Worm (Caenorhabditis elegans) whole organism, young adult: ENCODE results near the gene R08D7.7.
A peak's percentile ranks its signal among the peaks of the same experiment; 100 is the strongest.

Experiments
- B0019.2 ChIP-seq: fragments of 200-800 bp; sonication (Bioruptor generic); conservative IDR thresholded peaks from 2 replicates; pipeline ENCODE4 v1.3.6; 2022; ENCODE audit warnings: missing genetic modification reagents, missing genetic modification characterization, missing compliant biosample characterization
- B0035.1 ChIP-seq: sonication (generic microtip); optimal IDR thresholded peaks from 2 replicates; lab custom pipeline; 2016; ENCODE audit warnings: missing genetic modification characterization, mild to moderate bottlenecking, missing compliant biosample characterization, missing genotype, missing genetic modification reagents
- B0261.1 ChIP-seq: sonication (generic microtip); optimal IDR thresholded peaks from 2 replicates; lab custom pipeline; 2016; ENCODE audit warnings: mild to moderate bottlenecking, missing genetic modification characterization, moderate library complexity, missing compliant biosample characterization
- F10E7.11 ChIP-seq: sonication (generic microtip); optimal IDR thresholded peaks from 2 replicates; lab custom pipeline; 2017; ENCODE audit warnings: mild to moderate bottlenecking, missing genetic modification characterization, moderate library complexity, missing compliant biosample characterization
- F22D6.2 ChIP-seq: sonication (generic microtip); optimal IDR thresholded peaks from 2 replicates; lab custom pipeline; 2016; ENCODE audit warnings: mild to moderate bottlenecking, missing genetic modification characterization, missing compliant biosample characterization
- F23B12.7 ChIP-seq: sonication (generic microtip); optimal IDR thresholded peaks from 2 replicates; lab custom pipeline; 2017; ENCODE audit warnings: missing genetic modification characterization, mild to moderate bottlenecking, missing compliant biosample characterization, antibody characterized with exemption, moderate library complexity; ENCODE audit not compliant: insufficient read depth
- F33H1.4 ChIP-seq: fragments of 200-800 bp; sonication (Bioruptor generic); IDR thresholded peaks from 2 replicates; pipeline ENCODE4 v1.3.6; 2022; ENCODE audit warnings: missing genetic modification reagents, missing genetic modification characterization, missing compliant biosample characterization
- F37B4.10 ChIP-seq: fragments of 200-800 bp; sonication (Bioruptor generic); IDR thresholded peaks from 2 replicates; pipeline ENCODE4 v1.3.6; 2022; ENCODE audit warnings: missing genetic modification characterization, missing compliant biosample characterization
- F55B11.4 ChIP-seq: sonication (generic microtip); optimal IDR thresholded peaks from 2 replicates; lab custom pipeline; 2016; ENCODE audit warnings: missing compliant biosample characterization, missing genetic modification characterization, borderline replicate concordance; ENCODE audit not compliant: insufficient read depth
- K12H6.12 ChIP-seq: fragments of 200-800 bp; sonication (Bioruptor generic); optimal IDR thresholded peaks from 2 replicates; lab custom pipeline; 2018; ENCODE audit warnings: mild to moderate bottlenecking, missing genetic modification characterization, missing compliant biosample characterization
- T26A5.8 ChIP-seq: sonication (generic microtip); optimal IDR thresholded peaks from 2 replicates; lab custom pipeline; 2016; ENCODE audit warnings: missing genetic modification characterization, missing compliant biosample characterization
- Y67H2A.10 ChIP-seq: fragments of 200-800 bp; sonication (Bioruptor generic); conservative IDR thresholded peaks from 2 replicates; pipeline ENCODE4 v1.3.6; 2022; ENCODE audit warnings: missing genetic modification reagents, missing genetic modification characterization, missing compliant biosample characterization
- akir-1 ChIP-seq: fragments of 200-800 bp; sonication (Bioruptor generic); optimal IDR thresholded peaks from 2 replicates; lab custom pipeline; 2018; ENCODE audit warnings: mild to moderate bottlenecking, missing genetic modification characterization, moderate library complexity, missing compliant biosample characterization
- ama-1 ChIP-seq, 3 experiments: fragments of 150-350 bp in 1 of 3; sonication (generic microtip) in 2 of 3; optimal IDR thresholded peaks; 2 replicates each; lab custom pipeline; 2014 to 2018; ENCODE audit warnings: missing biosample characterization in 2 of 3, missing genetic modification characterization in 2 of 3, missing genetic modification reagents in 2 of 3
- aptf-2 ChIP-seq: fragments of 200-800 bp; sonication (Bioruptor generic); conservative IDR thresholded peaks from 2 replicates; pipeline ENCODE4 v1.3.6; 2022; ENCODE audit warnings: missing genetic modification reagents, missing genetic modification characterization, missing compliant biosample characterization
- attf-6 ChIP-seq: fragments of 200-800 bp; sonication (Bioruptor generic); IDR thresholded peaks from 2 replicates; pipeline ENCODE4 v1.3.6; 2022; ENCODE audit warnings: missing genetic modification reagents, missing genetic modification characterization, missing compliant biosample characterization
- bed-1 ChIP-seq: fragments of 200-800 bp; sonication (Bioruptor generic); IDR thresholded peaks from 2 replicates; pipeline ENCODE4 v1.3.6; 2022; ENCODE audit warnings: missing genetic modification reagents, missing genetic modification characterization, missing compliant biosample characterization
- cebp-1 ChIP-seq, 2 experiments: fragments of 200-800 bp in 1 of 2; sonication (Bioruptor generic) in 1 of 2; sonication (generic microtip) in 1 of 2; IDR thresholded peaks in 1 of 2; optimal IDR thresholded peaks in 1 of 2; 2 replicates each; pipeline versions ENCODE4 v1.3.6 to Lab custom; 2017 to 2022; ENCODE audit warnings: missing compliant biosample characterization in 2 of 2, missing genetic modification characterization in 2 of 2, mild to moderate bottlenecking in 1 of 2, missing genetic modification reagents in 1 of 2, moderate library complexity in 1 of 2
- ceh-58 ChIP-seq: fragments of 200-800 bp; sonication (Bioruptor generic); IDR thresholded peaks from 2 replicates; pipeline ENCODE4 v1.3.6; 2022; ENCODE audit warnings: missing genetic modification characterization, missing compliant biosample characterization
- ceh-79 ChIP-seq: sonication (generic microtip); optimal IDR thresholded peaks from 2 replicates; lab custom pipeline; 2017; ENCODE audit warnings: mild to moderate bottlenecking, missing genetic modification characterization, missing compliant biosample characterization
- dox-1 ChIP-seq: fragments of 200-800 bp; sonication (Bioruptor generic); IDR thresholded peaks from 2 replicates; pipeline ENCODE4 v1.3.6; 2022; ENCODE audit warnings: missing genetic modification reagents, missing genetic modification characterization, missing compliant biosample characterization
- efl-1 ChIP-seq: fragments of 150-350 bp; optimal IDR thresholded peaks from 2 replicates; lab custom pipeline; 2014; ENCODE audit warnings: missing biosample characterization, missing genetic modification reagents, missing genetic modification characterization
- egl-18 ChIP-seq: fragments of 200-800 bp; sonication (Bioruptor generic); IDR thresholded peaks from 2 replicates; pipeline ENCODE4 v1.3.6; 2022; ENCODE audit warnings: missing genetic modification reagents, missing genetic modification characterization, missing compliant biosample characterization
- egrh-3 ChIP-seq: fragments of 200-800 bp; sonication (Bioruptor generic); IDR thresholded peaks from 2 replicates; pipeline ENCODE4 v1.3.6; 2022; ENCODE audit warnings: missing genetic modification reagents, missing genetic modification characterization, missing compliant biosample characterization
- ekl-4 ChIP-seq: fragments of 200-800 bp; sonication (Bioruptor generic); IDR thresholded peaks from 2 replicates; pipeline ENCODE4 v1.3.6; 2022; ENCODE audit warnings: missing genetic modification reagents, missing genetic modification characterization, missing compliant biosample characterization
- ets-4 ChIP-seq: fragments of 200-800 bp; sonication (Bioruptor generic); optimal IDR thresholded peaks from 2 replicates; lab custom pipeline; 2018; ENCODE audit warnings: mild to moderate bottlenecking, missing genetic modification characterization, missing compliant biosample characterization
- gei-17 ChIP-seq: fragments of 200-800 bp; sonication (Bioruptor generic); optimal IDR thresholded peaks from 2 replicates; lab custom pipeline; 2018; ENCODE audit warnings: mild to moderate bottlenecking, missing genetic modification characterization, missing compliant biosample characterization
- hlh-26 ChIP-seq: fragments of 200-800 bp; sonication (Bioruptor generic); conservative IDR thresholded peaks from 2 replicates; pipeline ENCODE4 v1.3.6; 2022; ENCODE audit warnings: missing genetic modification reagents, missing genetic modification characterization, missing compliant biosample characterization
- hrde-1 ChIP-seq: sonication (generic microtip); optimal IDR thresholded peaks from 2 replicates; lab custom pipeline; 2016; ENCODE audit warnings: missing genetic modification characterization, mild to moderate bottlenecking, missing compliant biosample characterization, moderate library complexity, missing genotype, missing genetic modification reagents, borderline replicate concordance
- lin-26 ChIP-seq: fragments of 200-800 bp; sonication (Bioruptor generic); IDR thresholded peaks from 2 replicates; pipeline ENCODE4 v1.3.6; 2022; ENCODE audit warnings: missing genetic modification reagents, missing genetic modification characterization, missing compliant biosample characterization
- lir-1 ChIP-seq: fragments of 200-800 bp; sonication (Bioruptor generic); conservative IDR thresholded peaks from 2 replicates; pipeline ENCODE4 v1.3.6; 2022; ENCODE audit warnings: missing genetic modification reagents, missing genetic modification characterization, missing compliant biosample characterization
- lsy-27 ChIP-seq: sonication (generic microtip); optimal IDR thresholded peaks from 2 replicates; lab custom pipeline; 2017; ENCODE audit warnings: missing genetic modification characterization, mild to moderate bottlenecking, missing compliant biosample characterization, antibody characterized with exemption, missing genotype, borderline replicate concordance; ENCODE audit not compliant: insufficient read depth
- madf-10 ChIP-seq: sonication (generic microtip); optimal IDR thresholded peaks from 2 replicates; lab custom pipeline; 2016; ENCODE audit warnings: mild to moderate bottlenecking, missing genetic modification characterization, missing compliant biosample characterization
- madf-3 ChIP-seq: fragments of 200-800 bp; sonication (Bioruptor generic); IDR thresholded peaks from 2 replicates; pipeline ENCODE4 v1.3.6; 2022; ENCODE audit warnings: missing genetic modification reagents, missing genetic modification characterization, missing compliant biosample characterization
- madf-6 ChIP-seq: fragments of 200-800 bp; sonication (Bioruptor generic); IDR thresholded peaks from 2 replicates; pipeline ENCODE4 v1.3.6; 2022; ENCODE audit warnings: missing genetic modification reagents, missing genetic modification characterization, missing compliant biosample characterization
- mel-28 ChIP-seq: sonication (generic microtip); optimal IDR thresholded peaks from 2 replicates; lab custom pipeline; 2016; ENCODE audit warnings: borderline replicate concordance, mild to moderate bottlenecking, missing genetic modification characterization, missing compliant biosample characterization
- nfya-1 ChIP-seq: sonication (generic microtip); optimal IDR thresholded peaks from 2 replicates; lab custom pipeline; 2017; ENCODE audit warnings: antibody characterized with exemption, missing compliant biosample characterization, missing genetic modification characterization, borderline replicate concordance; ENCODE audit not compliant: insufficient read depth
- nfyb-1 ChIP-seq: fragments of 200-800 bp; sonication (Bioruptor generic); IDR thresholded peaks from 2 replicates; pipeline ENCODE4 v1.3.6; 2022; ENCODE audit warnings: missing genetic modification reagents, missing genetic modification characterization, missing compliant biosample characterization
- nhr-27 ChIP-seq: fragments of 200-800 bp; sonication (Bioruptor generic); optimal IDR thresholded peaks from 2 replicates; lab custom pipeline; 2018; ENCODE audit warnings: mild to moderate bottlenecking, missing genetic modification characterization, moderate library complexity, missing compliant biosample characterization
- rcor-1 ChIP-seq: fragments of 200-800 bp; sonication (Bioruptor generic); IDR thresholded peaks from 2 replicates; pipeline ENCODE4 v1.3.6; 2022; ENCODE audit warnings: missing genetic modification reagents, missing genetic modification characterization, missing compliant biosample characterization
- rec-8 ChIP-seq, 2 experiments: sonication (generic microtip); optimal IDR thresholded peaks; 2 replicates each; lab custom pipeline; 2016; ENCODE audit warnings: mild to moderate bottlenecking in 2 of 2, missing genetic modification characterization in 2 of 2, missing genetic modification reagents in 2 of 2, missing genotype in 2 of 2, missing biosample characterization in 1 of 2, missing compliant biosample characterization in 1 of 2, moderate library complexity in 1 of 2
- repo-1 ChIP-seq: sonication (generic microtip); optimal IDR thresholded peaks from 2 replicates; lab custom pipeline; 2017; ENCODE audit warnings: mild to moderate bottlenecking, missing genetic modification characterization, missing compliant biosample characterization
- sptf-2 ChIP-seq: fragments of 200-800 bp; sonication (Bioruptor generic); optimal IDR thresholded peaks from 2 replicates; lab custom pipeline; 2018; ENCODE audit warnings: mild to moderate bottlenecking, missing genetic modification characterization, missing compliant biosample characterization
- unc-130 ChIP-seq: sonication (generic microtip); optimal IDR thresholded peaks from 2 replicates; lab custom pipeline; 2016; ENCODE audit warnings: missing genetic modification reagents, missing genetic modification characterization, missing compliant biosample characterization
- zim-3 ChIP-seq: sonication (generic microtip); optimal IDR thresholded peaks from 2 replicates; lab custom pipeline; 2017; ENCODE audit warnings: mild to moderate bottlenecking, missing genetic modification characterization, moderate library complexity, missing compliant biosample characterization
- ztf-26 ChIP-seq: sonication (generic microtip); optimal IDR thresholded peaks from 2 replicates; lab custom pipeline; 2017; ENCODE audit warnings: missing genetic modification characterization, missing compliant biosample characterization

Gene R08D7.7

DNA sequence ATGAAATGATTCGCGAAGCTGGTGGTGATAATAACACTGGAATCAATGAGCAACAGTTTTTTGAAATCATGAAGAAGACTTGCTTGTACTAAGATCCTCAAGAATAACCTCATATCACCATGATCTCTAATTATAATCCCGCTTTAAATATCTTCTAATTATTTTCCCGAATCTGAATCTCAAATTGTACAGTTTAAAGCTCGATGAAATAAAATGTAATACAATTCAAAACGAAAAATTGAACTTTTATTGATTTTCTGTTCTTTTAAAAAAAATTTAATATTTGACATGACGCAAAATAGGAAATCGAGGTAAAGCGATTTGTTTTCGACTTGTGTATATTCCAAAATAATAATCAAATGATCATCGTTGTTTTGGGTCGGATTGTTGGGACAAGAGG is 15.0 kb upstream of the R08D7.7 start:
- TF ChIP-seq ama-1 (optimal IDR thresholded peaks at IDR 0.05; lab: Kevin White, UChicago) (no peak), ama-1 (GFP tag; optimal IDR thresholded peaks at IDR 0.05; lab: Kevin White, UChicago) (peak in 1 of 2 experiments; percentile 90), F23B12.7 (tag; lab: Kevin White, UChicago) (peak; percentile 23), mel-28 (tag; lab: Kevin White, UChicago) (peak; percentile 4), F55B11.4 (tag; lab: Kevin White, UChicago) (no peak), rcor-1 (no peak), ets-4 (GFP tag; lab: Kevin White, UChicago) (no peak), lsy-27 (tag; lab: Kevin White, UChicago) (no peak), akir-1 (GFP tag; lab: Kevin White, UChicago) (no peak), nfya-1 (tag; lab: Kevin White, UChicago) (no peak), B0019.2 (GFP tag; lab: Robert Waterston, UW) (no peak), ztf-26 (tag; lab: Kevin White, UChicago) (peak; percentile 41), egl-18 (no peak), cebp-1 (GFP tag; IDR thresholded peaks at IDR 0.05; lab: Robert Waterston, UW) (no peak), cebp-1 (tag; optimal IDR thresholded peaks at IDR 0.05; lab: Kevin White, UChicago) (peak; percentile 43), bed-1 (GFP tag; lab: Robert Waterston, UW) (no peak), nfyb-1 (GFP tag; lab: Robert Waterston, UW) (peak; percentile 50; the same call in 1 of the 2 replicates), Y67H2A.10 (GFP tag; lab: Robert Waterston, UW) (no peak), B0035.1 (tag; lab: Kevin White, UChicago) (no peak), B0261.1 (tag; lab: Kevin White, UChicago) (no peak), nhr-27 (tag; lab: Kevin White, UChicago) (no peak), lir-1 (GFP tag; lab: Robert Waterston, UW) (no peak), hrde-1 (tag; lab: Kevin White, UChicago) (peak; percentile 25), hlh-26 (GFP tag; lab: Robert Waterston, UW) (no peak), efl-1 (no peak), rec-8 (tag; optimal IDR thresholded peaks at IDR 0.05; lab: Kevin White, UChicago) (no peak), zim-3 (tag; lab: Kevin White, UChicago) (peak; percentile 26), sptf-2 (no peak), repo-1 (tag; lab: Kevin White, UChicago) (peak; percentile 70), F37B4.10 (GFP tag; lab: Robert Waterston, UW) (no peak), egrh-3 (GFP tag; lab: Robert Waterston, UW) (no peak), F10E7.11 (peak; percentile 28), aptf-2 (GFP tag; lab: Robert Waterston, UW) (no peak), lin-26 (GFP tag; lab: Robert Waterston, UW) (no peak), madf-10 (no peak), ceh-79 (tag; lab: Kevin White, UChicago) (no peak), T26A5.8 (tag; lab: Kevin White, UChicago) (no peak), dox-1 (GFP tag; lab: Robert Waterston, UW) (0 out of 2 replicates have a peak, but pooled peaks have one; percentile 39), attf-6 (GFP tag; lab: Robert Waterston, UW) (no peak), F33H1.4 (GFP tag; lab: Robert Waterston, UW) (no peak), gei-17 (GFP tag; lab: Kevin White, UChicago) (no peak), ekl-4 (peak; percentile 74; the same call in 1 of the 2 replicates), unc-130 (GFP tag; lab: Kevin White, UChicago) (no peak), K12H6.12 (tag; lab: Kevin White, UChicago) (no peak), F22D6.2 (tag; lab: Kevin White, UChicago) (peak; percentile 7), madf-3 (GFP tag; lab: Robert Waterston, UW) (peak; percentile 81; the same call in 1 of the 2 replicates), ceh-58 (GFP tag; lab: Robert Waterston, UW) (no peak), madf-6 (0 out of 2 replicates have a peak, but pooled peaks have one; percentile 31)
